Worm (Caenorhabditis elegans) whole organism, midembryonic: ENCODE data around the gene ttr-45.

Experiments
- T22C8.4 ChIP-seq: fragments of 200-800 bp; sonication (Bioruptor generic); IDR thresholded peaks from 2 replicates; pipeline ENCODE4 v1.3.6; 2022; ENCODE audit warnings: missing genetic modification characterization, missing compliant biosample characterization
- cog-1 ChIP-seq: sonication (generic microtip); optimal IDR thresholded peaks from 2 replicates; lab custom pipeline; 2016; ENCODE audit warnings: missing genetic modification characterization, missing compliant biosample characterization
- flt-1 ChIP-seq: fragments of 200-800 bp; sonication (Bioruptor generic); IDR thresholded peaks from 2 replicates; pipeline ENCODE4 v1.3.6; 2022; ENCODE audit warnings: missing genetic modification characterization, missing compliant biosample characterization
- klf-2 ChIP-seq: fragments of 200-800 bp; sonication (Bioruptor generic); conservative IDR thresholded peaks from 2 replicates; pipeline ENCODE4 v1.3.6; 2022; ENCODE audit warnings: missing genetic modification reagents, missing genetic modification characterization, missing compliant biosample characterization
- med-1 ChIP-seq: sonication (generic microtip); optimal IDR thresholded peaks from 2 replicates; lab custom pipeline; 2017; ENCODE audit warnings: missing genetic modification characterization, mild to moderate bottlenecking, missing compliant biosample characterization, antibody characterized with exemption, missing genetic modification reagents; ENCODE audit not compliant: insufficient read depth
- ref-1 ChIP-seq: fragments of 200-800 bp; sonication (Bioruptor generic); conservative IDR thresholded peaks from 2 replicates; pipeline ENCODE4 v1.3.6; 2022; ENCODE audit warnings: missing genetic modification reagents, missing genetic modification characterization, missing compliant biosample characterization
- tab-1 ChIP-seq: fragments of 200-800 bp; sonication (Bioruptor generic); IDR thresholded peaks from 2 replicates; pipeline ENCODE4 v1.3.6; 2022; ENCODE audit warnings: missing genetic modification characterization, missing compliant biosample characterization
- ztf-23 ChIP-seq: fragments of 200-800 bp; sonication (Bioruptor generic); IDR thresholded peaks from 2 replicates; pipeline ENCODE4 v1.3.6; 2022; ENCODE audit warnings: missing genetic modification reagents, missing genetic modification characterization, missing compliant biosample characterization
- ztf-29 ChIP-seq: fragments of 200-800 bp; sonication (Bioruptor generic); IDR thresholded peaks from 2 replicates; pipeline ENCODE4 v1.3.6; 2022; ENCODE audit warnings: missing genetic modification reagents, missing genetic modification characterization, missing compliant biosample characterization

The ttr-45 gene

DNA sequence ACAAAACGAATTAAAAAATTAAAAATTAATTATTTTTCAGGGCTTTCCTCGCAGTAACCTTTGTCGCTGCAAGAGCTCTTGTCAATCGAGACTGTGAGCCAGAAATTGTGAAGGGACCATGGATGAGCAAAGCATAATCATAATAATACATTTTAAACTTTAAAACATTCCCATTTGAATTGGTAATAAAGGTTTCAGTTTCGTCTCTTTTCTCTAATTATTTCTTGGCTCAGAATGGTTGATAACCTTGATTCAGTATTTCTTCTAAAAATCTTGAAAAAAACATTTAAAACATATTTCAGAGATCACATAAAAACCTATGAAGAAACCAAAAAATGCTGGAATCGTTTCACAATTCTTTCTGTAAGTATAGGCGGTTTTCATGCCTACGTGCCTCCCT lies 4.8 kb downstream of the ttr-45 start, which contains the start of gene JC8.16:
JC8.16 (plus strand) TSS at position 301 of the 400 bp plus-strand sequence.
- TF ChIP-seq ref-1 (GFP tag; lab: Robert Waterston, UW), result no peak
- TF ChIP-seq flt-1 (GFP tag; lab: Robert Waterston, UW), result no peak
- TF ChIP-seq ztf-23 (GFP tag; lab: Robert Waterston, UW), result no peak
- TF ChIP-seq tab-1 (GFP tag; lab: Robert Waterston, UW), result no peak
- TF ChIP-seq ztf-29 (GFP tag; lab: Robert Waterston, UW), result no peak
- TF ChIP-seq klf-2 (GFP tag; lab: Robert Waterston, UW), result no peak
- TF ChIP-seq T22C8.4 (GFP tag; lab: Robert Waterston, UW), result no peak
- no peak for TF ChIP-seq cog-1
- no peak for TF ChIP-seq med-1 (GFP tag; lab: Kevin White, UChicago)

DNA sequence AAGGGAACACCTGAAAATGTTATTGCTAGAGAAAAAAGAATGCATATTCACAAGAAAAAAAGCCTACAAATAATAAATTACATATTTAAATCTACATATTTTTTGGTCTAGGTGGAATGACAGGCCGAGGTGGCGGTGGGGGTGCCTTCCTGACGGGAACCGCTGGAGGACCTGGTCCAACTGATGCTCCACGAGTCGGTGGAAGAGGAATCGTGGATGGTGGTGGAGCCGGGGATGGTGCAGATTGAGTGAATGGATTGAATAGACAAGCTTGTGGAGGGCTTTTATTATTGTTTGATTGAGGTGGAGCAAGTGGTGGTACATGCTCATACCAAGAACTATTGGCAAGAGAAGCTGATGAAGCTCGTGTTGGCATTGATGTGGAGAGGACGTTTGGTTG lies 7.8 kb downstream of the ttr-45 start:
- TF ChIP-seq T22C8.4 (GFP tag; lab: Robert Waterston, UW), result no peak
- no peak for TF ChIP-seq flt-1 (GFP tag; lab: Robert Waterston, UW)
- TF ChIP-seq ztf-29 (GFP tag; lab: Robert Waterston, UW), result no peak
- no peak for TF ChIP-seq klf-2 (GFP tag; lab: Robert Waterston, UW)
- no peak for TF ChIP-seq tab-1 (GFP tag; lab: Robert Waterston, UW)
- no peak for TF ChIP-seq med-1 (GFP tag; lab: Kevin White, UChicago)
- no peak for TF ChIP-seq cog-1
- no peak for TF ChIP-seq ztf-23 (GFP tag; lab: Robert Waterston, UW)

DNA sequence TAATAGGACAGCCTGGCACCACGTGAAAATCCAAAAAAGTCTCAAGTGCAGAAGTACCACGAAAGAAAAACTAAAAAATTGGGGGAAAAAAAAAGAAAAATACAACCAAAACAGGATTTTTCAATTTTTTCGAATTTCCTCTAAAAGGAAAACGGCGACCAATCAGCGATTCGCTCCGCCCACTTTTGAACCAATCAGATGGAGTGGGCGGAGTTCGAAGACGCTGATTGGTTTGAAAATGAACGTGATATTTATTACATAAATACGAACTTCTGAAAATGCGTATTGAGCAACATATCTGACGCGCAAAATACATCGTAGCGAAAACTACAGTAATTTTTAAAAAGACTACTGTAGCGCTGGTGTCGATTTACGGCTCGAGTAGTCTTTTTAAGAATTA lies 14.4 kb downstream of the ttr-45 start:
- TF ChIP-seq flt-1 (GFP tag; lab: Robert Waterston, UW), result no peak
- TF ChIP-seq klf-2 (GFP tag; lab: Robert Waterston, UW), result no peak
- no peak for TF ChIP-seq ref-1 (GFP tag; lab: Robert Waterston, UW)
- no peak for TF ChIP-seq ztf-29 (GFP tag; lab: Robert Waterston, UW)
- no peak for TF ChIP-seq med-1 (GFP tag; lab: Kevin White, UChicago)
- no peak for TF ChIP-seq tab-1 (GFP tag; lab: Robert Waterston, UW)

DNA sequence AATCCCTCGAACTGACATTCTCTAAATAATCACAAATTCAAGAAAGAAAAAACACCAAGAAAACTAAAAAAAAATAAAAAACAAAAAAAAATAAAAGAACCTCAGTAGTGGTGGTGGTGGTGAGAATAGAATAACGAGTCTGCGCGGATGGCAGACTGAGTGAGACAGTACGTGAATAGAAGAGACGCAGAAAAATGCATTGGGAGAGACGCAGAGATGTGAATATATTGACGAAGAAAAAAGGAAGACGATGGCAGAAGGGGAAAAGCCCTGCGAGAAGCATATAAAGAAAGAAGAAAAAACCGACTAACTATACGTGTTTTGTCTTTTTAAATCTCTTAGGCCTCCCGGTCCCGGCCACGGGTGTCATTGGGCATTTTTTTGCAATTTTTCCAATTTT lies 18.5 kb downstream of the ttr-45 start, which contains the start of gene unc-26:
unc-26 (minus strand) TSS at position 23 of the 400 bp plus-strand sequence.
- 0 out of 2 replicates have a peak, but pooled peaks have one; percentile 32 for TF ChIP-seq flt-1 (GFP tag; lab: Robert Waterston, UW)
- TF ChIP-seq ztf-23 (GFP tag; lab: Robert Waterston, UW), result no peak

DNA sequence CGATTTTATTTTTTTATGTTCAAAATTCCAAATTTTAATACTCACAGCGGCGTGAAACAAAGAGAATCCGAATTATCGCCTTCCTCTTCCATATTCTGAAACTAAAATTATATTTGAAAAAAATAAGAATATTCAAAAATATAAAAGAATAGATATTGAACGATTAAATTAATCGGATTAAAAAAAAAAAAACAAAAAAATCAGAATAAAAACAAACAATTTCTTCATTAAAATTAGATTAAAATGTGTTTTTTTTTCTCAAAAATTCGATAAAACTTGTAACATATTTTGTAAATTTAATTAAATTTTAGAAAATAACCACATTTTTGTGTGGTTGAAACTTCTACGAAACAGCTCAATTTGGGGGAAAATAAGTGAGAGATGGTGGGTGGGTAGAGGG lies 28.8 kb downstream of the ttr-45 start, which contains the start of gene cpsf-3:
cpsf-3 (minus strand) TSS at position 101 of the 400 bp plus-strand sequence.
- TF ChIP-seq cog-1 (no peak), med-1 (GFP tag; lab: Kevin White, UChicago) (no peak), T22C8.4 (GFP tag; lab: Robert Waterston, UW) (no peak), ref-1 (GFP tag; lab: Robert Waterston, UW) (no peak), flt-1 (GFP tag; lab: Robert Waterston, UW) (no peak), klf-2 (GFP tag; lab: Robert Waterston, UW) (no peak)

DNA sequence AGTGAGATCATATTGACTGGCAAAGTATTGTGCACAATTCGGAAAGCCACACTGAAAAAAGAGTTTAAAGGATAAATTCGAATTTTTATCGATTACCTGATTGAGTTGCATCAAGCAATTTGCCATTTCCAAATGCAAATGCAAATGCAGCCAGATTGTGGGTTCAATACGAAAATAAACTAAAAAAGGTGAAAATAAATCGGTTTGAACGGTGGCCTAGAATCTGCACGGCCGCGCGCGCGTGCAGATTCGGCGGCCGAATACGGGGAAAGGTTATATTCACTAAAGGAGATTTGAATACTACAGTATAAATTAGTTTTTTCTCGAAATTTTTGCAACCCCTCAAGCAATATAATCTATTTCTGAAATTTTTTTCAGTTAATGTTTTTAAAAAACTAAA lies 35.3 kb downstream of the ttr-45 start, which contains the start of gene Y67H2A.10:
Y67H2A.10 (minus strand) TSS at position 184 of the 400 bp plus-strand sequence.
- no peak for TF ChIP-seq klf-2 (GFP tag; lab: Robert Waterston, UW)
- TF ChIP-seq ztf-23 (GFP tag; lab: Robert Waterston, UW), result no peak
- no peak for TF ChIP-seq cog-1
- TF ChIP-seq ztf-29 (GFP tag; lab: Robert Waterston, UW), result no peak
- no peak for TF ChIP-seq med-1 (GFP tag; lab: Kevin White, UChicago)
- no peak for TF ChIP-seq T22C8.4 (GFP tag; lab: Robert Waterston, UW)
- no peak for TF ChIP-seq flt-1 (GFP tag; lab: Robert Waterston, UW)
- TF ChIP-seq ref-1 (GFP tag; lab: Robert Waterston, UW), result no peak
- no peak for TF ChIP-seq tab-1 (GFP tag; lab: Robert Waterston, UW)

DNA sequence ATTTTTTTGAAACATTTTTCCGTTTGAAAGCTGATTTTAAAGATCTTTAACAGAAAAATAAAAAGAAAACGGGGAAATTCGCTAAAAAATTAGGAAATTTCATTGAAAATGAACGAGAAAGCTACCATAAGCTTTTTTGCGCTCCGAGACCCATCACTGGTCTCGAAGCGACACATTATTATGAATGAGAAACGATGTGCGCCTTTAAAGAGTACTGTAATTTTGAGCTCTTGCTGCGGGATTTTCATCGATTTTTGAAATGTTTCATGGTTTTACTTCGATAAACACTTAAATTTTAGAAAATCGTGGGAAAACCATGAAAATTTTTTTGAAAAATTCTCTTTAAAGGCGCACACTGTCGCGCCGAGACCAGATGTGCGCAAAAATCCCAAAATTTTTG lies 36.2 kb downstream of the ttr-45 start:
- TF ChIP-seq ztf-29 (GFP tag; lab: Robert Waterston, UW) (no peak), ref-1 (GFP tag; lab: Robert Waterston, UW) (no peak), ztf-23 (GFP tag; lab: Robert Waterston, UW) (no peak), med-1 (GFP tag; lab: Kevin White, UChicago) (no peak), tab-1 (GFP tag; lab: Robert Waterston, UW) (no peak), klf-2 (GFP tag; lab: Robert Waterston, UW) (no peak), cog-1 (no peak), flt-1 (GFP tag; lab: Robert Waterston, UW) (no peak), T22C8.4 (GFP tag; lab: Robert Waterston, UW) (no peak)

DNA sequence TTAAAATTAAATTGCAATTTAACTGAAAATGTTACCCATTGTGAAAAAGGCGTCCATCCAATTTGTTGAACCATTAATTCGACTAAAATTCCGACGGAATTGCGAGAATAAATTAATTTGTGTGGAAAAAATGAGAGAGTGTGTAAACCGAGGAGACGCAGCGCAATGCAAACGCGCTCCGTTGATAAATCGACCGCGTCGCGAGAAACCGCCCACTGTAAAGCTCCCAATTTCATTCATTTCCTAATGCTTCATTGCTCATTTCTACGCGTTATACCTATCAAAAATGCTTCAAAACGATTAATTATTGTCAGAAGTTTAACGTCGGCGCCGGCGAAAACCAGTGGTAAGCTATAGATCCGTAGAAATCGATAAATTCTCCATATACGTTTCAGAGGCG lies 43.7 kb downstream of the ttr-45 start, which contains the start of the genes Y67H2A.2 and micu-1:
Y67H2A.2 (minus strand) TSS at position 74 of the 400 bp plus-strand sequence.
micu-1 (plus strand) TSS at position 181 of the 400 bp plus-strand sequence.
- TF ChIP-seq T22C8.4 (GFP tag; lab: Robert Waterston, UW), result no peak
- TF ChIP-seq ztf-29 (GFP tag; lab: Robert Waterston, UW), result no peak
- TF ChIP-seq tab-1 (GFP tag; lab: Robert Waterston, UW), result peak; percentile 71; the same call in 1 of the 2 replicates
- TF ChIP-seq med-1 (GFP tag; lab: Kevin White, UChicago), result no peak
- TF ChIP-seq cog-1, result no peak
- no peak for TF ChIP-seq ref-1 (GFP tag; lab: Robert Waterston, UW)
- TF ChIP-seq flt-1 (GFP tag; lab: Robert Waterston, UW), result no peak
- TF ChIP-seq ztf-23 (GFP tag; lab: Robert Waterston, UW), result peak; percentile 64; the same call in 1 of the 2 replicates
- no peak for TF ChIP-seq klf-2 (GFP tag; lab: Robert Waterston, UW)

DNA sequence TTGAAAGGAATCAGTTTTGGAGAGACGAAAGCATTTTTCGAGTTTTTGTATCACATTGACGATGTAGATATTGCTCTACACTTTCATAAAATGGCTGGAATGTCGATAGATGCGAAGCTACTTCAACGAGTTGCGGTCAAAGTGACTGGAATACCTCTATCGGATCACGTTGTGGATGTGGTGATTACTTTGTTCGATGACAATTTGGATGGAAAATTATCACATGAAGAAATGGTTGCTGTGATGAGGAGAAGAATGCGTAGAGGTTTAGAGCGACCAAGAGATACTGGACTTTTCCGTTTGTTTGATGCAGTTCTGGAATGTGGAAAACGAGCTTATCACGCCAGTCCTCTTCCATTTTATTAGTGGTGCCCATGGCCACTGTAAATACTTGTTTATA lies 45.6 kb downstream of the ttr-45 start:
- no peak for TF ChIP-seq klf-2 (GFP tag; lab: Robert Waterston, UW)
- TF ChIP-seq ref-1 (GFP tag; lab: Robert Waterston, UW), result no peak
- TF ChIP-seq cog-1, result no peak
- TF ChIP-seq flt-1 (GFP tag; lab: Robert Waterston, UW), result no peak
- TF ChIP-seq med-1 (GFP tag; lab: Kevin White, UChicago), result no peak
- TF ChIP-seq tab-1 (GFP tag; lab: Robert Waterston, UW), result no peak
- no peak for TF ChIP-seq T22C8.4 (GFP tag; lab: Robert Waterston, UW)
- TF ChIP-seq ztf-29 (GFP tag; lab: Robert Waterston, UW), result no peak
- TF ChIP-seq ztf-23 (GFP tag; lab: Robert Waterston, UW), result no peak
